Fruit fly (Drosophila melanogaster): ENCODE measurements around the gene CG32228.

CG32228 gene

dm6 chr3L:20276615-20277014 lies 11.0 kb downstream of the CG32228 start (continued):
- TF ChIP-seq CG5180 (GFP tag; optimal IDR thresholded peaks at IDR 0.05) = no peak
- TF ChIP-seq cwo (GFP tag; optimal IDR thresholded peaks at IDR 0.05) = peak; percentile 63
- TF ChIP-seq ewg (GFP tag; optimal IDR thresholded peaks at IDR 0.05) = peak; percentile 6
- peak; percentile 23 for TF ChIP-seq abd-A (tag; optimal IDR thresholded peaks at IDR 0.05)
- no peak for TF ChIP-seq CG9215 (GFP tag; IDR thresholded peaks at IDR 0.05)
- peak; percentile 55 for TF ChIP-seq CG30403 (GFP tag; optimal IDR thresholded peaks at IDR 0.05)
- peak; percentile 28 for TF ChIP-seq crc (GFP tag; optimal IDR thresholded peaks at IDR 0.05)
- no peak for TF ChIP-seq tx (GFP tag; optimal IDR thresholded peaks at IDR 0.05)
- peak; percentile 4 for TF ChIP-seq CG6813 (GFP tag; optimal IDR thresholded peaks at IDR 0.05)
- no peak for TF ChIP-seq phol (tag; optimal IDR thresholded peaks at IDR 0.05)
- TF ChIP-seq Ravus (GFP tag; IDR thresholded peaks at IDR 0.05) = no peak
- TF ChIP-seq danr (GFP tag; IDR thresholded peaks at IDR 0.05) = no peak
- peak; percentile 44 for TF ChIP-seq Blimp-1 (GFP tag; optimal IDR thresholded peaks at IDR 0.05)
- peak; percentile 1 for TF ChIP-seq shn (GFP tag; optimal IDR thresholded peaks at IDR 0.05)
- TF ChIP-seq CG32772 (GFP tag; IDR thresholded peaks at IDR 0.05) = peak; percentile 42; the same call in 1 of the 2 replicates
- no peak for TF ChIP-seq CG3726 (GFP tag; IDR thresholded peaks at IDR 0.05)
- TF ChIP-seq Antp (GFP tag; optimal IDR thresholded peaks at IDR 0.05) = peak; percentile 36
- no peak for TF ChIP-seq usp (GFP tag; optimal IDR thresholded peaks at IDR 0.05)
- 0 out of 2 replicates have a peak, but pooled peaks have one; percentile 8 for TF ChIP-seq CG11247 (GFP tag; IDR thresholded peaks at IDR 0.05)
- no peak for TF ChIP-seq gsb-n (tag; optimal IDR thresholded peaks at IDR 0.05)
- TF ChIP-seq Trl (optimal IDR thresholded peaks at IDR 0.05) = no peak
- TF ChIP-seq Trl (GFP tag; optimal IDR thresholded peaks at IDR 0.05) = peak; percentile 16
- peak; percentile 53 for TF ChIP-seq grau (tag; optimal IDR thresholded peaks at IDR 0.05)
- TF ChIP-seq CG13123 (GFP tag; optimal IDR thresholded peaks at IDR 0.05) = no peak
- 0 out of 2 replicates have a peak, but pooled peaks have one; percentile 39 for TF ChIP-seq CG6689 (GFP tag; IDR thresholded peaks at IDR 0.05)
- peak; percentile 16 for TF ChIP-seq CG12659 (GFP tag; optimal IDR thresholded peaks at IDR 0.05)
- peak; percentile 62 for TF ChIP-seq CG2712 (tag; optimal IDR thresholded peaks at IDR 0.05)
- TF ChIP-seq her (GFP tag; optimal IDR thresholded peaks at IDR 0.05) = no peak
- TF ChIP-seq CG17385 (GFP tag; optimal IDR thresholded peaks at IDR 0.05) = no peak
- peak; percentile 10 for TF ChIP-seq NK7.1 (GFP tag; optimal IDR thresholded peaks at IDR 0.05)
- TF ChIP-seq CG13624 (GFP tag; optimal IDR thresholded peaks at IDR 0.05) = peak; percentile 33
- TF ChIP-seq CG10431 (GFP tag; optimal IDR thresholded peaks at IDR 0.05) = no peak

dm6 chr3L:20281254-20281653 lies 15.6 kb downstream of the CG32228 start:
- TF ChIP-seq CG13894 (tag; optimal IDR thresholded peaks at IDR 0.05) (peak; percentile 86), Hey (tag; optimal IDR thresholded peaks at IDR 0.05) (peak; percentile 62), Hr39 (optimal IDR thresholded peaks at IDR 0.05) (no peak), scrt (GFP tag; optimal IDR thresholded peaks at IDR 0.05) (peak; percentile 11), knrl (GFP tag; IDR thresholded peaks at IDR 0.05; ENCODE audit: partially characterized antibody) (no peak), tll (GFP tag; optimal IDR thresholded peaks at IDR 0.05) (peak in 1 of 2 experiments; percentile 63), lilli (GFP tag; optimal IDR thresholded peaks at IDR 0.05) (no peak), HLH4C (GFP tag; IDR thresholded peaks at IDR 0.05; ENCODE audit: partially characterized antibody) (no peak), zen (tag; optimal IDR thresholded peaks at IDR 0.05) (peak; percentile 53), cad (GFP tag; optimal IDR thresholded peaks at IDR 0.05) (peak; percentile 47), twi (tag; optimal IDR thresholded peaks at IDR 0.05) (peak; percentile 47), CG7745 (tag; optimal IDR thresholded peaks at IDR 0.05) (no peak)
